Worm (Caenorhabditis elegans) whole organism, young adult: ENCODE results near the gene F47B8.2.

Experiments used
- mxl-1 ChIP-seq: sonication (generic microtip); optimal IDR thresholded peaks from 2 replicates; lab custom pipeline; 2016; ENCODE audit warnings: missing genetic modification characterization, missing compliant biosample characterization
- nfya-1 ChIP-seq: sonication (generic microtip); optimal IDR thresholded peaks from 2 replicates; lab custom pipeline; 2017; ENCODE audit warnings: antibody characterized with exemption, missing compliant biosample characterization, missing genetic modification characterization, borderline replicate concordance; ENCODE audit not compliant: insufficient read depth

ce11 chrV:14347234-14347826 lies 30.9 kb upstream of the F47B8.2 start, which contains the start of gene cept-2:
- no peak for TF ChIP-seq nfya-1 (tag; lab: Kevin White, UChicago)
- TF ChIP-seq mxl-1 (tag; lab: Kevin White, UChicago), result no peak
